Fruit fly (Drosophila melanogaster) whole organism, embryonic: ENCODE data around the gene Mct1.

Source experiments
- B-H2 ChIP-seq: fragments of 200-800 bp; sonication (Bioruptor generic); optimal IDR thresholded peaks from 2 replicates; lab custom pipeline; 2018; ENCODE audit warnings: missing biosample characterization, mild to moderate bottlenecking, missing genetic modification characterization
- Bgb ChIP-seq: fragments of 200-800 bp; sonication (Bioruptor generic); IDR thresholded peaks from 2 replicates; pipeline ENCODE4 v1.3.6; 2022; ENCODE audit warnings: missing biosample characterization, missing genetic modification characterization; ENCODE audit not compliant: partially characterized antibody
- CG13624 ChIP-seq: fragments of 200-800 bp; sonication (Bioruptor generic); optimal IDR thresholded peaks from 2 replicates; lab custom pipeline; 2016; ENCODE audit warnings: missing biosample characterization, missing genetic modification characterization
- CG14860 ChIP-seq: fragments of 200-800 bp; sonication (Bioruptor generic); IDR thresholded peaks from 3 replicates; pipeline ENCODE4 v1.3.6; 2022; ENCODE audit warnings: missing biosample characterization, missing genetic modification characterization; ENCODE audit not compliant: partially characterized antibody
- CG15514 ChIP-seq: fragments of 200-800 bp; sonication (Bioruptor generic); optimal IDR thresholded peaks from 3 replicates; lab custom pipeline; 2017; ENCODE audit warnings: missing biosample characterization, missing genetic modification characterization, mild to moderate bottlenecking, moderate library complexity, missing genetic modification reagents
- CG17829 ChIP-seq: fragments of 200-800 bp; optimal IDR thresholded peaks from 2 replicates; lab custom pipeline; 2019; ENCODE audit warnings: missing biosample characterization, mild to moderate bottlenecking, missing genetic modification characterization, moderate library complexity
- CG2120 ChIP-seq: fragments of 200-800 bp; sonication (Bioruptor generic); optimal IDR thresholded peaks from 3 replicates; lab custom pipeline; 2016; ENCODE audit warnings: missing biosample characterization, missing genetic modification characterization
- CG3407 ChIP-seq: fragments of 200-800 bp; sonication (Bioruptor generic); optimal IDR thresholded peaks from 2 replicates; lab custom pipeline; 2018; ENCODE audit warnings: missing biosample characterization, mild to moderate bottlenecking, missing genetic modification characterization
- CG4617 ChIP-seq: fragments of 200-800 bp; sonication (Bioruptor generic); optimal IDR thresholded peaks from 3 replicates; lab custom pipeline; 2016; ENCODE audit warnings: missing biosample characterization, missing genetic modification characterization, borderline replicate concordance
- CG7928 ChIP-seq: fragments of 200-800 bp; sonication (Bioruptor generic); optimal IDR thresholded peaks from 2 replicates; lab custom pipeline; 2017; ENCODE audit warnings: missing biosample characterization, mild to moderate bottlenecking, missing genetic modification characterization
- CG7963 ChIP-seq: fragments of 200-800 bp; sonication (Bioruptor generic); IDR thresholded peaks from 3 replicates; pipeline ENCODE4 v1.3.6; 2022; ENCODE audit warnings: missing biosample characterization, missing genetic modification characterization; ENCODE audit not compliant: partially characterized antibody
- CG7987 ChIP-seq: fragments of 200-800 bp; sonication (Bioruptor generic); optimal IDR thresholded peaks from 2 replicates; lab custom pipeline; 2018; ENCODE audit warnings: missing biosample characterization, mild to moderate bottlenecking, missing genetic modification characterization, moderate library complexity
- CG8290 ChIP-seq, 3 experiments: fragments of 200-800 bp; sonication (Bioruptor generic); optimal IDR thresholded peaks; 2 replicates each; lab custom pipeline; 2016 to 2019; ENCODE audit warnings: missing biosample characterization in 3 of 3, missing genetic modification characterization in 3 of 3, mild to moderate bottlenecking in 2 of 3, moderate library complexity in 1 of 3
- CG9932 ChIP-seq: fragments of 200-800 bp; sonication (Bioruptor generic); IDR thresholded peaks from 2 replicates; pipeline ENCODE4 v1.3.6; 2022; ENCODE audit warnings: missing biosample characterization, missing genetic modification characterization
- Camta ChIP-seq: fragments of 200-800 bp; sonication (Bioruptor generic); optimal IDR thresholded peaks from 2 replicates; lab custom pipeline; 2016; ENCODE audit warnings: missing biosample characterization, missing genetic modification characterization
- Dll ChIP-seq: fragments of 200-800 bp; sonication (Bioruptor generic); IDR thresholded peaks from 4 replicates; pipeline ENCODE4 v1.3.6; 2022; ENCODE audit warnings: missing biosample characterization, missing genetic modification characterization; ENCODE audit not compliant: partially characterized antibody
- Dp ChIP-seq: fragments of 200-800 bp; sonication (Bioruptor generic); optimal IDR thresholded peaks from 2 replicates; lab custom pipeline; 2018; ENCODE audit warnings: missing biosample characterization, mild to moderate bottlenecking, missing genetic modification characterization, moderate library complexity
- E2f2 ChIP-seq: fragments of 200-800 bp; sonication (Bioruptor generic); IDR thresholded peaks from 2 replicates; pipeline ENCODE4 v1.3.6; 2022; ENCODE audit warnings: missing biosample characterization, missing genetic modification characterization
- MBD-R2 ChIP-seq: fragments of 200-800 bp; sonication (Bioruptor generic); IDR thresholded peaks from 2 replicates; pipeline ENCODE4 v1.3.6; 2022; ENCODE audit warnings: missing biosample characterization, missing genetic modification characterization
- Med ChIP-seq: fragments of 200-800 bp; sonication (Bioruptor generic); peaks from one replicate; lab custom pipeline; 2016; ENCODE audit warnings: missing biosample characterization, missing genetic modification characterization, mild to moderate bottlenecking, inconsistent platforms, moderate library complexity
- Myb ChIP-seq: fragments of 200-800 bp; sonication (Bioruptor generic); optimal IDR thresholded peaks from 2 replicates; lab custom pipeline; 2016; ENCODE audit warnings: missing biosample characterization, missing genetic modification characterization
- Optix ChIP-seq: fragments of 200-800 bp; sonication (Bioruptor generic); IDR thresholded peaks from 3 replicates; pipeline ENCODE4 v1.3.6; 2022; ENCODE audit warnings: missing biosample characterization, missing genetic modification characterization
- Sox100B ChIP-seq: fragments of 200-800 bp; sonication (Bioruptor generic); optimal IDR thresholded peaks from 3 replicates; lab custom pipeline; 2018; ENCODE audit warnings: missing biosample characterization, mild to moderate bottlenecking, missing genetic modification characterization
- Sry-δ ChIP-seq: fragments of 200-800 bp; sonication (Bioruptor generic); optimal IDR thresholded peaks from 2 replicates; lab custom pipeline; 2016; ENCODE audit warnings: missing biosample characterization, missing genetic modification characterization
- Tbp ChIP-seq: fragments of >200 bp; optimal IDR thresholded peaks from 2 replicates; lab custom pipeline; 2018; ENCODE audit warnings: missing biosample characterization, missing genetic modification characterization
- al ChIP-seq: fragments of 200-800 bp; sonication (Bioruptor generic); IDR thresholded peaks from 2 replicates; pipeline ENCODE4 v1.3.6; 2022; ENCODE audit warnings: missing biosample characterization, missing genetic modification characterization
- amos ChIP-seq: fragments of 200-800 bp; sonication (Bioruptor generic); IDR thresholded peaks from 2 replicates; pipeline ENCODE4 v1.3.6; 2022; ENCODE audit warnings: missing biosample characterization, missing genetic modification characterization; ENCODE audit not compliant: partially characterized antibody
- bowl ChIP-seq: fragments of 200-800 bp; sonication (Bioruptor generic); IDR thresholded peaks from 2 replicates; pipeline ENCODE4 v1.3.6; 2022; ENCODE audit warnings: missing biosample characterization, missing genetic modification characterization
- cg ChIP-seq: fragments of 200-800 bp; sonication (Bioruptor generic); optimal IDR thresholded peaks from 3 replicates; lab custom pipeline; 2019; ENCODE audit warnings: missing biosample characterization, mild to moderate bottlenecking, missing genetic modification characterization, moderate library complexity
- crp ChIP-seq, 2 experiments: fragments of 200-800 bp; sonication (Bioruptor generic); optimal IDR thresholded peaks; 2 replicates in 1 of 2; 3 replicates in 1 of 2; lab custom pipeline; 2017; ENCODE audit warnings: missing biosample characterization in 2 of 2, missing genetic modification characterization in 2 of 2, mild to moderate bottlenecking in 1 of 2, moderate library complexity in 1 of 2
- exex ChIP-seq: fragments of 200-800 bp; sonication (Bioruptor generic); optimal IDR thresholded peaks from 4 replicates; lab custom pipeline; 2018; ENCODE audit warnings: missing biosample characterization, mild to moderate bottlenecking, missing genetic modification characterization, moderate library complexity
- grau ChIP-seq: fragments of 200-800 bp; optimal IDR thresholded peaks from 3 replicates; lab custom pipeline; 2019; ENCODE audit warnings: missing biosample characterization, mild to moderate bottlenecking, missing genetic modification characterization, moderate library complexity
- hb ChIP-seq: fragments of 200-800 bp; sonication (Bioruptor generic); IDR thresholded peaks from 3 replicates; pipeline ENCODE4 v1.3.6; 2022; ENCODE audit warnings: missing biosample characterization, missing genetic modification characterization; ENCODE audit not compliant: partially characterized antibody
- ind ChIP-seq: fragments of 200-800 bp; sonication (Bioruptor generic); optimal IDR thresholded peaks from 3 replicates; lab custom pipeline; 2016; ENCODE audit warnings: missing biosample characterization, missing genetic modification characterization
- inv ChIP-seq: fragments of 200-800 bp; sonication (Bioruptor generic); IDR thresholded peaks from 2 replicates; pipeline ENCODE4 v1.3.6; 2022; ENCODE audit warnings: missing biosample characterization, missing genetic modification characterization; ENCODE audit not compliant: partially characterized antibody
- ken ChIP-seq: fragments of 200-800 bp; sonication (Bioruptor generic); IDR thresholded peaks from 3 replicates; pipeline ENCODE4 v1.3.6; 2022; ENCODE audit warnings: missing biosample characterization, missing genetic modification characterization
- mam ChIP-seq: fragments of 200-800 bp; sonication (Bioruptor generic); optimal IDR thresholded peaks from 3 replicates; lab custom pipeline; 2016; ENCODE audit warnings: missing biosample characterization, missing genetic modification characterization
- odd ChIP-seq: fragments of 200-800 bp; sonication (Bioruptor generic); optimal IDR thresholded peaks from 2 replicates; lab custom pipeline; 2017; ENCODE audit warnings: missing biosample characterization, mild to moderate bottlenecking, missing genetic modification characterization
- peb ChIP-seq: fragments of 200-800 bp; sonication (Bioruptor generic); IDR thresholded peaks from 2 replicates; pipeline ENCODE4 v1.3.6; 2022; ENCODE audit warnings: missing biosample characterization, missing genetic modification characterization
- pzg ChIP-seq: fragments of 200-800 bp; sonication (Bioruptor generic); optimal IDR thresholded peaks from 3 replicates; lab custom pipeline; 2018; ENCODE audit warnings: missing biosample characterization, mild to moderate bottlenecking, missing genetic modification characterization, moderate library complexity
- salm ChIP-seq: fragments of 200-800 bp; sonication (Bioruptor generic); optimal IDR thresholded peaks from 2 replicates; lab custom pipeline; 2018; ENCODE audit warnings: missing biosample characterization, mild to moderate bottlenecking, missing genetic modification characterization
- sug ChIP-seq: fragments of 200-800 bp; optimal IDR thresholded peaks from 2 replicates; lab custom pipeline; 2019; ENCODE audit warnings: missing biosample characterization, mild to moderate bottlenecking, missing genetic modification characterization, moderate library complexity
- tio ChIP-seq: fragments of 200-800 bp; sonication (Bioruptor generic); optimal IDR thresholded peaks from 2 replicates; lab custom pipeline; 2017; ENCODE audit warnings: missing biosample characterization, missing genetic modification characterization, inconsistent platforms
- trem ChIP-seq: fragments of 200-800 bp; optimal IDR thresholded peaks from 3 replicates; lab custom pipeline; 2019; ENCODE audit warnings: missing biosample characterization, mild to moderate bottlenecking, missing genetic modification characterization, moderate library complexity
- tup ChIP-seq: fragments of 200-800 bp; sonication (Bioruptor generic); optimal IDR thresholded peaks from 2 replicates; lab custom pipeline; 2016; ENCODE audit warnings: missing biosample characterization, mild to moderate bottlenecking, missing genetic modification characterization, moderate library complexity
- vvl ChIP-seq: fragments of 200-800 bp; sonication (Bioruptor generic); IDR thresholded peaks from 2 replicates; pipeline ENCODE4 v1.3.6; 2022; ENCODE audit warnings: missing biosample characterization, missing genetic modification characterization
- wdn ChIP-seq: fragments of 200-800 bp; sonication (Bioruptor generic); IDR thresholded peaks from 2 replicates; pipeline ENCODE4 v1.3.6; 2022; ENCODE audit warnings: missing biosample characterization, missing genetic modification characterization
- zfh1 ChIP-seq: fragments of 200-800 bp; sonication (Bioruptor generic); IDR thresholded peaks from 3 replicates; pipeline ENCODE4 v1.3.6; 2022; ENCODE audit warnings: missing biosample characterization, missing genetic modification characterization

Gene Mct1

dm6 chrX:2170424-2170823, 18.6 kb upstream of the Mct1 start (continued):
- TF ChIP-seq Dp (peak; percentile 82), E2f2 (GFP tag; lab: Robert Waterston, UW) (peak; percentile 90), mam (GFP tag; lab: Kevin White, UChicago) (no peak), trem (tag; lab: Kevin White, UChicago) (peak; percentile 28), grau (tag; lab: Kevin White, UChicago) (no peak), Camta (GFP tag; lab: Kevin White, UChicago) (no peak), odd (GFP tag; lab: Kevin White, UChicago) (no peak), al (GFP tag; lab: Robert Waterston, UW) (no peak), ind (no peak), tio (GFP tag; lab: Kevin White, UChicago) (no peak), Myb (peak; percentile 27), bowl (GFP tag; lab: Robert Waterston, UW) (no peak), CG13624 (GFP tag; lab: Kevin White, UChicago) (no peak), wdn (GFP tag; lab: Robert Waterston, UW) (no peak), zfh1 (GFP tag; lab: Robert Waterston, UW) (no peak), cg (GFP tag; lab: Kevin White, UChicago) (no peak), Tbp (no peak), Sox100B (GFP tag; lab: Kevin White, UChicago) (no peak), MBD-R2 (GFP tag; lab: Robert Waterston, UW) (peak; percentile 24; the same call in 1 of the 2 replicates), Optix (GFP tag; lab: Robert Waterston, UW) (no peak)

- peak; percentile 86 for TF ChIP-seq inv (GFP tag; lab: Robert Waterston, UW)
- TF ChIP-seq trem (tag; lab: Kevin White, UChicago) = peak; percentile 59
- peak; percentile 25 for TF ChIP-seq CG2120 (GFP tag; lab: Kevin White, UChicago)
- no peak for TF ChIP-seq CG7987 (GFP tag; lab: Kevin White, UChicago)
- peak; percentile 22; the same call in 1 of the 2 replicates for TF ChIP-seq vvl (GFP tag; lab: Robert Waterston, UW)
- no peak for TF ChIP-seq tup (GFP tag; lab: Kevin White, UChicago)
- TF ChIP-seq Med (GFP tag; lab: Kevin White, UChicago) = peak; percentile 61
- TF ChIP-seq CG4617 (GFP tag; lab: Kevin White, UChicago) = peak; percentile 61
- peak; percentile 77 for TF ChIP-seq Sry-δ
- TF ChIP-seq CG7963 (GFP tag; lab: Robert Waterston, UW) = peak; percentile 95
- no peak for TF ChIP-seq B-H2
- peak; percentile 19; the same call in 1 of the 2 replicates for TF ChIP-seq CG9932
- TF ChIP-seq crp (GFP tag; optimal IDR thresholded peaks at IDR 0.05; lab: Kevin White, UChicago) = peak in 1 of 2 experiments; percentile 64
- peak; percentile 55 for TF ChIP-seq MBD-R2 (GFP tag; lab: Robert Waterston, UW)
- TF ChIP-seq exex = no peak
- TF ChIP-seq tio (GFP tag; lab: Kevin White, UChicago) = no peak
- TF ChIP-seq CG8290 (GFP tag; optimal IDR thresholded peaks at IDR 0.05; lab: Kevin White, UChicago) = no peak
- TF ChIP-seq CG8290 (tag; optimal IDR thresholded peaks at IDR 0.05; lab: Kevin White, UChicago) = peak in 1 of 2 experiments; percentile 27
- TF ChIP-seq amos (GFP tag; lab: Robert Waterston, UW) = peak; percentile 93
- no peak for TF ChIP-seq ken (GFP tag; lab: Robert Waterston, UW)
- peak; percentile 21 for TF ChIP-seq sug (tag; lab: Kevin White, UChicago)
- no peak for TF ChIP-seq peb (GFP tag; lab: Robert Waterston, UW)
- TF ChIP-seq hb (GFP tag; lab: Robert Waterston, UW) = peak; percentile 96
- TF ChIP-seq CG7928 = peak; percentile 88
- TF ChIP-seq CG3407 (GFP tag; lab: Kevin White, UChicago) = no peak
- peak; percentile 92 for TF ChIP-seq Dll (GFP tag; lab: Robert Waterston, UW)
- peak; percentile 97 for TF ChIP-seq Myb
- peak; percentile 72 for TF ChIP-seq CG15514 (GFP tag; lab: Kevin White, UChicago)
- TF ChIP-seq CG17829 (tag; lab: Kevin White, UChicago) = peak; percentile 18
- TF ChIP-seq pzg (GFP tag; lab: Kevin White, UChicago) = peak; percentile 78
- no peak for TF ChIP-seq salm (tag; lab: Kevin White, UChicago)
- TF ChIP-seq CG14860 (GFP tag; lab: Robert Waterston, UW) = peak; percentile 97
- peak; percentile 96 for TF ChIP-seq Bgb (GFP tag; lab: Robert Waterston, UW)
Observed at dm6 chrX:2172420-2172827, 16.6 kb upstream of the Mct1 start, which contains the start of gene ND-B14.5A. ND-B14.5A (plus strand) TSS chrX:2172526.
